Fruit fly (Drosophila melanogaster) whole organism, embryonic: ENCODE results near the gene spdo.
A peak's percentile ranks its signal among the peaks of the same experiment; 100 is the strongest.

Experiments used
- Awh ChIP-seq: fragments of 200-800 bp; sonication (Bioruptor generic); IDR thresholded peaks from 2 replicates; pipeline ENCODE4, ENCODE4 v1.3.6; 2022; ENCODE audit warnings: missing biosample characterization, missing genetic modification characterization
- CG10267 ChIP-seq: fragments of 200-800 bp; sonication (Bioruptor generic); optimal IDR thresholded peaks from 2 replicates; lab custom pipeline; 2018; ENCODE audit warnings: missing biosample characterization, mild to moderate bottlenecking, missing genetic modification characterization, moderate library complexity
- CG10431 ChIP-seq: fragments of 200-800 bp; sonication (Bioruptor generic); optimal IDR thresholded peaks from 3 replicates; lab custom pipeline; 2018; ENCODE audit warnings: missing biosample characterization, mild to moderate bottlenecking, missing genetic modification characterization
- CG10462 ChIP-seq: fragments of 200-800 bp; sonication (Bioruptor generic); optimal IDR thresholded peaks from 2 replicates; lab custom pipeline; 2016; ENCODE audit warnings: missing biosample characterization, missing genetic modification characterization
- CG10543 ChIP-seq: fragments of 200-800 bp; sonication (Bioruptor generic); optimal IDR thresholded peaks from 3 replicates; lab custom pipeline; 2017; ENCODE audit warnings: missing biosample characterization, mild to moderate bottlenecking, missing genetic modification characterization, moderate library complexity
- CG10979 ChIP-seq: fragments of 200-800 bp; sonication (Bioruptor generic); optimal IDR thresholded peaks from 2 replicates; lab custom pipeline; 2018; ENCODE audit warnings: missing biosample characterization, mild to moderate bottlenecking, missing genetic modification characterization, moderate library complexity
- CG11504 ChIP-seq: fragments of 200-800 bp; sonication (Bioruptor generic); optimal IDR thresholded peaks from 3 replicates; lab custom pipeline; 2019; ENCODE audit warnings: missing biosample characterization, mild to moderate bottlenecking, missing genetic modification characterization, moderate library complexity
- CG11696 ChIP-seq: fragments of 200-800 bp; sonication (Bioruptor generic); IDR thresholded peaks from 2 replicates; pipeline ENCODE4 v1.3.6; 2022; ENCODE audit warnings: missing biosample characterization, missing genetic modification characterization
- CG12391 ChIP-seq: fragments of 200-800 bp; sonication (Bioruptor generic); optimal IDR thresholded peaks from 3 replicates; lab custom pipeline; 2018; ENCODE audit warnings: missing biosample characterization, mild to moderate bottlenecking, missing genetic modification characterization, moderate library complexity
- CG14965 ChIP-seq: fragments of 200-800 bp; sonication (Bioruptor generic); optimal IDR thresholded peaks from 2 replicates; lab custom pipeline; 2016; ENCODE audit warnings: missing biosample characterization, missing genetic modification characterization, borderline replicate concordance
- CG15269 ChIP-seq: fragments of 200-800 bp; sonication (Bioruptor generic); optimal IDR thresholded peaks from 2 replicates; lab custom pipeline; 2018; ENCODE audit warnings: missing biosample characterization, mild to moderate bottlenecking, missing genetic modification characterization, moderate library complexity
- CG1529 ChIP-seq: fragments of 200-800 bp; sonication (Bioruptor generic); optimal IDR thresholded peaks from 3 replicates; lab custom pipeline; 2018; ENCODE audit warnings: missing biosample characterization, missing genetic modification characterization
- CG15696 ChIP-seq: fragments of 200-800 bp; sonication (Bioruptor generic); optimal IDR thresholded peaks from 2 replicates; lab custom pipeline; 2019; ENCODE audit warnings: missing biosample characterization, mild to moderate bottlenecking, missing genetic modification characterization, moderate library complexity
- CG17359 ChIP-seq: fragments of 200-800 bp; sonication (Bioruptor generic); optimal IDR thresholded peaks from 3 replicates; lab custom pipeline; 2018; ENCODE audit warnings: missing biosample characterization, mild to moderate bottlenecking, missing genetic modification characterization, moderate library complexity
- CG31365 ChIP-seq: fragments of 200-800 bp; sonication (Bioruptor generic); optimal IDR thresholded peaks from 2 replicates; lab custom pipeline; 2018; ENCODE audit warnings: missing biosample characterization, mild to moderate bottlenecking, missing genetic modification characterization
- CG31441 ChIP-seq: fragments of 200-800 bp; sonication (Bioruptor generic); IDR thresholded peaks from 2 replicates; pipeline ENCODE4 v1.3.6; 2022; ENCODE audit warnings: missing biosample characterization, missing genetic modification characterization
- CG34422 ChIP-seq: fragments of 200-800 bp; sonication (Bioruptor generic); IDR thresholded peaks from 3 replicates; pipeline ENCODE4 v1.3.6; 2022; ENCODE audit warnings: missing biosample characterization, missing genetic modification characterization
- CG3847 ChIP-seq: fragments of 200-800 bp; sonication (Bioruptor generic); IDR thresholded peaks from 2 replicates; pipeline ENCODE4 v1.3.6; 2022; ENCODE audit warnings: missing biosample characterization, missing genetic modification characterization
- CG4328 ChIP-seq: fragments of 200-800 bp; sonication (Bioruptor generic); optimal IDR thresholded peaks from 3 replicates; lab custom pipeline; 2017; ENCODE audit warnings: missing biosample characterization, missing genetic modification reagents, missing genetic modification characterization
- CG6813 ChIP-seq: fragments of 200-800 bp; sonication (Bioruptor generic); optimal IDR thresholded peaks from 2 replicates; lab custom pipeline; 2017; ENCODE audit warnings: missing biosample characterization, missing genetic modification characterization, mild to moderate bottlenecking, moderate library complexity, missing genetic modification reagents
- CG7556 ChIP-seq: fragments of 200-800 bp; sonication (Bioruptor generic); optimal IDR thresholded peaks from 2 replicates; lab custom pipeline; 2017; ENCODE audit warnings: missing biosample characterization, mild to moderate bottlenecking, missing genetic modification characterization
- CG7786 ChIP-seq: fragments of 200-800 bp; sonication (Bioruptor generic); optimal IDR thresholded peaks from 2 replicates; lab custom pipeline; 2016; ENCODE audit warnings: missing biosample characterization, missing genetic modification characterization
- CG8281 ChIP-seq: fragments of 200-800 bp; sonication (Bioruptor generic); optimal IDR thresholded peaks from 2 replicates; lab custom pipeline; 2018; ENCODE audit warnings: missing biosample characterization, mild to moderate bottlenecking, missing genetic modification characterization, moderate library complexity
- CG8388 ChIP-seq: fragments of 200-800 bp; sonication (Bioruptor generic); optimal IDR thresholded peaks from 2 replicates; lab custom pipeline; 2019; ENCODE audit warnings: missing biosample characterization, mild to moderate bottlenecking, missing genetic modification characterization, moderate library complexity
- ERR ChIP-seq: fragments of 200-800 bp; sonication (Bioruptor generic); optimal IDR thresholded peaks from 2 replicates; lab custom pipeline; 2016; ENCODE audit warnings: missing biosample characterization, missing genetic modification characterization
- HLH3B ChIP-seq: fragments of 200-800 bp; sonication (Bioruptor generic); IDR thresholded peaks from 2 replicates; pipeline ENCODE4 v1.3.6; 2022; ENCODE audit warnings: missing biosample characterization, missing genetic modification characterization
- Hmr ChIP-seq: fragments of 200-800 bp; sonication (Bioruptor generic); optimal IDR thresholded peaks from 3 replicates; lab custom pipeline; 2017; ENCODE audit warnings: mild to moderate bottlenecking, missing biosample characterization, missing genetic modification reagents, missing genetic modification characterization
- Meics ChIP-seq: fragments of 200-800 bp; sonication (Bioruptor generic); optimal IDR thresholded peaks from 2 replicates; lab custom pipeline; 2017; ENCODE audit warnings: missing biosample characterization, mild to moderate bottlenecking, missing genetic modification characterization
- Nf-YB ChIP-seq: fragments of 200-800 bp; sonication (Bioruptor generic); optimal IDR thresholded peaks from 3 replicates; lab custom pipeline; 2019; ENCODE audit warnings: missing biosample characterization, mild to moderate bottlenecking, missing genetic modification characterization, moderate library complexity
- Side ChIP-seq: fragments of 200-800 bp; sonication (Bioruptor generic); optimal IDR thresholded peaks from 2 replicates; lab custom pipeline; 2016; ENCODE audit warnings: missing biosample characterization, missing genetic modification characterization
- Sox100B ChIP-seq: fragments of 200-800 bp; sonication (Bioruptor generic); optimal IDR thresholded peaks from 3 replicates; lab custom pipeline; 2018; ENCODE audit warnings: missing biosample characterization, mild to moderate bottlenecking, missing genetic modification characterization
- Spps ChIP-seq: fragments of 200-800 bp; sonication (Bioruptor generic); optimal IDR thresholded peaks from 2 replicates; lab custom pipeline; 2018; ENCODE audit warnings: missing biosample characterization, mild to moderate bottlenecking, missing genetic modification characterization
- Usf ChIP-seq: fragments of 200-800 bp; sonication (Bioruptor generic); optimal IDR thresholded peaks from 2 replicates; lab custom pipeline; 2017; ENCODE audit warnings: missing genotype, missing biosample characterization, missing genetic modification characterization
- Xbp1 ChIP-seq: fragments of 200-800 bp; sonication (Bioruptor generic); optimal IDR thresholded peaks from 3 replicates; lab custom pipeline; 2016; ENCODE audit warnings: missing biosample characterization, mild to moderate bottlenecking, missing genetic modification characterization
- bcd ChIP-seq: fragments of 200-800 bp; sonication (Bioruptor generic); optimal IDR thresholded peaks from 2 replicates; lab custom pipeline; 2017; ENCODE audit warnings: missing biosample characterization, mild to moderate bottlenecking, missing genetic modification characterization
- croc ChIP-seq: fragments of 200-800 bp; sonication (Bioruptor generic); conservative IDR thresholded peaks from 3 replicates; pipeline ENCODE4 v1.3.6; 2022; ENCODE audit warnings: missing biosample characterization, missing genetic modification characterization
- dmrt99B ChIP-seq: fragments of 200-800 bp; sonication (Bioruptor generic); optimal IDR thresholded peaks from 2 replicates; lab custom pipeline; 2018; ENCODE audit warnings: missing biosample characterization, mild to moderate bottlenecking, missing genetic modification characterization, moderate library complexity
- ems ChIP-seq: fragments of 200-800 bp; sonication (Bioruptor generic); optimal IDR thresholded peaks from 3 replicates; lab custom pipeline; 2016; ENCODE audit warnings: missing biosample characterization, missing genetic modification characterization
- eve ChIP-seq, 2 experiments: fragments of >200 bp; optimal IDR thresholded peaks; 2 replicates each; lab custom pipeline; 2017; ENCODE audit warnings: missing biosample characterization in 2 of 2, missing genetic modification characterization in 2 of 2
- ftz-f1 ChIP-seq: fragments of 200-800 bp; sonication (Bioruptor generic); optimal IDR thresholded peaks from 2 replicates; lab custom pipeline; 2016; ENCODE audit warnings: missing biosample characterization, missing genetic modification characterization
- gem ChIP-seq: fragments of 200-800 bp; sonication (Bioruptor generic); optimal IDR thresholded peaks from 2 replicates; lab custom pipeline; 2019; ENCODE audit warnings: missing biosample characterization, mild to moderate bottlenecking, missing genetic modification characterization, moderate library complexity
- inv ChIP-seq: fragments of 200-800 bp; sonication (Bioruptor generic); IDR thresholded peaks from 2 replicates; pipeline ENCODE4 v1.3.6; 2022; ENCODE audit warnings: missing biosample characterization, missing genetic modification characterization; ENCODE audit not compliant: partially characterized antibody
- ken ChIP-seq: fragments of 200-800 bp; sonication (Bioruptor generic); IDR thresholded peaks from 3 replicates; pipeline ENCODE4 v1.3.6; 2022; ENCODE audit warnings: missing biosample characterization, missing genetic modification characterization
- lov ChIP-seq, 2 experiments: fragments of 200-800 bp in 1 of 2; fragments of >200 bp in 1 of 2; sonication (Bioruptor generic) in 1 of 2; IDR thresholded peaks in 1 of 2; optimal IDR thresholded peaks in 1 of 2; 2 replicates in 1 of 2; 3 replicates in 1 of 2; pipeline versions ENCODE4 v1.3.6 to Lab custom; 2017 to 2022; ENCODE audit warnings: missing biosample characterization in 1 of 2, missing genetic modification characterization in 1 of 2
- nom ChIP-seq: fragments of 200-800 bp; sonication (Bioruptor generic); optimal IDR thresholded peaks from 2 replicates; lab custom pipeline; 2017; ENCODE audit warnings: missing biosample characterization, missing genetic modification characterization, mild to moderate bottlenecking, moderate library complexity, missing genetic modification reagents
- row ChIP-seq: fragments of 200-800 bp; sonication (Bioruptor generic); IDR thresholded peaks from 3 replicates; pipeline ENCODE4 v1.3.6; 2022; ENCODE audit warnings: missing biosample characterization, missing genetic modification characterization
- ssp ChIP-seq: fragments of 200-800 bp; sonication (Bioruptor generic); IDR thresholded peaks from 2 replicates; pipeline ENCODE4 v1.3.6; 2022; ENCODE audit warnings: missing biosample characterization, missing genetic modification characterization
- trem ChIP-seq: fragments of 200-800 bp; optimal IDR thresholded peaks from 3 replicates; lab custom pipeline; 2019; ENCODE audit warnings: missing biosample characterization, mild to moderate bottlenecking, missing genetic modification characterization, moderate library complexity
- usp ChIP-seq: fragments of >200 bp; optimal IDR thresholded peaks from 2 replicates; lab custom pipeline; 2017; ENCODE audit warnings: missing biosample characterization, missing genetic modification characterization

Gene spdo

DNA sequence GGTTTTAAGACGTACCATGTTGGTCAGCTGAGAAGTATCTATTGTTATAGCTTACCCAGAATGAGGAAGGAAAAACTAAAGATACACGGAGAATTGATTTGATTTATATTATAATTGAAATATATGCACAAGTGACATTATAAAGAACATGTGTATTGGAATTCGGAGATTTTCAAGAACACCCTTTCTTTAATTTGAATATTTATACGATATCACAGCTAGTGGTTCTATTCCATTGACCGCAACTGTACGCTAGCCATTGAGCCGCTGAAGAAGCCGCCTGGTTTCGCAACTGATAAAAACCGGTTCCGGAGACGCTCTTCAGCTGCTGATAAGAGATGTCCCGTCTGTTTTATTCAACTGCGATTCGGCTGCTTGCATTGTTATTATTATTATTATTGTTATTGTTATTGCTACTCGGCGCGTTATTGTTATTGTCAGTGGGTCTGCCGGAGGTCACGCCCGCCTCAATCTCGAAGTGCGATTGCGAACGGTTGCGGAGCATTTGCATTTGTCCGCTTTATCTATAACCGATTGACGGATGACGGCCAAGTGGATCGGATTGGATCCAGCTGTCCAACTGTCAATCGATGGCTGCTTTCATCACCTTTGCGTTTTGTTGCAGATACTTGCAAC lies 14.8 kb upstream of the spdo start:
- no peak for TF ChIP-seq Nf-YB (GFP tag; lab: Kevin White, UChicago)
- TF ChIP-seq CG6813 (GFP tag; lab: Kevin White, UChicago), result peak; percentile 15
- TF ChIP-seq CG10979, result peak; percentile 26
- peak; percentile 43 for TF ChIP-seq CG12391
- peak; percentile 58 for TF ChIP-seq row (GFP tag; lab: Robert Waterston, UW)
- peak; percentile 59 for TF ChIP-seq CG11504
- TF ChIP-seq Sox100B (GFP tag; lab: Kevin White, UChicago), result peak; percentile 35
- no peak for TF ChIP-seq ftz-f1
- peak; percentile 89 for TF ChIP-seq CG11696 (GFP tag; lab: Robert Waterston, UW)
- TF ChIP-seq CG10431 (GFP tag; lab: Kevin White, UChicago), result no peak
- peak; percentile 21 for TF ChIP-seq nom (GFP tag; lab: Kevin White, UChicago)
- TF ChIP-seq ssp, result no peak
- TF ChIP-seq Meics (GFP tag; lab: Kevin White, UChicago), result peak; percentile 33
- no peak for TF ChIP-seq CG8281 (tag; lab: Kevin White, UChicago)
- TF ChIP-seq Xbp1 (GFP tag; lab: Kevin White, UChicago), result peak; percentile 19
- no peak for TF ChIP-seq CG34422
- peak; percentile 26 for TF ChIP-seq bcd (GFP tag; lab: Kevin White, UChicago)
- TF ChIP-seq CG14965 (GFP tag; lab: Kevin White, UChicago), result no peak
- no peak for TF ChIP-seq CG31365 (tag; lab: Kevin White, UChicago)
- peak; percentile 30 for TF ChIP-seq CG10267 (tag; lab: Kevin White, UChicago)
- no peak for TF ChIP-seq eve (GFP tag; optimal IDR thresholded peaks at IDR 0.05; lab: Kevin White, UChicago)
- peak; percentile 56 for TF ChIP-seq CG31441 (GFP tag; lab: Robert Waterston, UW)
- TF ChIP-seq dmrt99B (tag; lab: Kevin White, UChicago), result peak; percentile 68
- peak; percentile 2 for TF ChIP-seq CG7556 (GFP tag; lab: Kevin White, UChicago)
- no peak for TF ChIP-seq ken
- no peak for TF ChIP-seq croc (GFP tag; lab: Robert Waterston, UW)
- no peak for TF ChIP-seq lov (optimal IDR thresholded peaks at IDR 0.05; lab: Kevin White, UChicago)
- no peak for TF ChIP-seq lov (GFP tag; IDR thresholded peaks at IDR 0.05; lab: Robert Waterston, UW)
- peak; percentile 3 for TF ChIP-seq CG15696 (tag; lab: Kevin White, UChicago)
- peak; percentile 29 for TF ChIP-seq CG17359 (tag; lab: Kevin White, UChicago)
- TF ChIP-seq inv (GFP tag; lab: Robert Waterston, UW), result no peak
- no peak for TF ChIP-seq ERR (GFP tag; lab: Kevin White, UChicago)
- TF ChIP-seq Usf (GFP tag; lab: Kevin White, UChicago), result no peak
- TF ChIP-seq usp (GFP tag; lab: Kevin White, UChicago), result no peak
- TF ChIP-seq Hmr, result peak; percentile 4
- peak; percentile 9 for TF ChIP-seq Spps (tag; lab: Kevin White, UChicago)
- peak; percentile 17 for TF ChIP-seq CG8388
- no peak for TF ChIP-seq CG1529
- TF ChIP-seq Side (GFP tag; lab: Kevin White, UChicago), result no peak
- TF ChIP-seq CG15269, result peak; percentile 56
- no peak for TF ChIP-seq CG7786 (GFP tag; lab: Kevin White, UChicago)
- no peak for TF ChIP-seq ems (GFP tag; lab: Kevin White, UChicago)
- TF ChIP-seq CG4328 (GFP tag; lab: Kevin White, UChicago), result peak; percentile 6
- no peak for TF ChIP-seq CG3847 (GFP tag; lab: Robert Waterston, UW)
- TF ChIP-seq CG10543, result no peak
- no peak for TF ChIP-seq Awh (GFP tag; lab: Robert Waterston, UW)
- TF ChIP-seq trem (tag; lab: Kevin White, UChicago), result no peak
- TF ChIP-seq gem (tag; lab: Kevin White, UChicago), result peak; percentile 64
- TF ChIP-seq HLH3B (GFP tag; lab: Robert Waterston, UW), result peak; percentile 41; the same call in 1 of the 2 replicates
- no peak for TF ChIP-seq CG10462 (GFP tag; lab: Kevin White, UChicago)
